Fruit fly (Drosophila melanogaster): Measurements from ENCODE around the gene CG11889.

Gene CG11889

DNA sequence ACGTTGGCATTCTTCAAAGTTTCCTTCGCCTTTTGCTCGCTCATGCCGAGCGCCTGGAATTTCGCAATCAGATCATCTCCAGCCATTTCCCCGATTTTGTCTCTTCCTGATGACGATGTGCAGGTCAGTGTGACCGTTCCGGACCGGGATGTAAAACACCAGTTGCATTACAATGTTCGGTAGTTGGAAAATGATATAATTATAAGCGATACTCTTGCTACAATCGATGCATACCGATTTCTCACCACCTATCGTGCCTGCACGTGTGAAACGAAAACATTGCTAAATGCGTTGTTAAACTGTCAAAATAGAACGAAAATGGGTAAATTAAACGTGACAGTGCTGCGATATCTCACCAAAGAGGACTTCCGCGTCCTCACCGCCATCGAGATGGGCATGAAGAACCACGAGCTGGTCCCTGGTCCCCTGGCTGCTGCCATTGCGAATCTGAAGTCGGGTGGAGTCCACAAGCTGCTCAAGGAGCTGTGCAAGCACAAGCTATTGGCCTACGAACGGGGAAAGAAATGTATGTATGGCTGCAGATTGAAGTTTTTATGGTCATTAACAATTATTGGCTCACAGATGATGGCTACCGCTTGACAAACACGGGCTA, 4.3 kb upstream of the CG11889 start, which contains the start of the genes GlnRS and RIOK2 (continued):
- TF ChIP-seq bbx (GFP tag; IDR thresholded peaks at IDR 0.05; ENCODE audit: partially characterized antibody) (peak; percentile 96), Xbp1 (GFP tag; optimal IDR thresholded peaks at IDR 0.05) (peak; percentile 20), CG6791 (GFP tag; IDR thresholded peaks at IDR 0.05; ENCODE audit: partially characterized antibody) (peak; percentile 97), Atf-2 (GFP tag; optimal IDR thresholded peaks at IDR 0.05) (no peak)

DNA sequence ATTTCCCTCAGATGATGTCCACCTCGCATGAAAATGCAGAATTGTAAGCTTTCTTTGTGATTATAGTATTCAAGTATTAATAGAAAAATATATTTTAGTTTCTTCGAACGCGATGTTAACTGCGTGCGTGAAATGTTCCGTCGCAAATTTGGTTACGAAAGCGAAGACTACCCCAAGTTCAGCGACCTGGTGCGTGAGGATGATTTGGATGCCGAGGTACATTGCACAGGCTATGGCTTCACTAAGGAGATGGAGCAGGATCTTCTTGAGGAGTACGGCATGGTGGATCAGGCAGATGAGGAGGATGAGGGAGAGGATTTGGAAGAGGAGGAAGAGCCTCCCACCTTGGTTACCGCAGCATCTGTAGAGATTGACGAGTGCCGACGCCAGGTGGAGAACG, 3.3 kb upstream of the CG11889 start:
- TF ChIP-seq inv (GFP tag; IDR thresholded peaks at IDR 0.05; ENCODE audit: partially characterized antibody) (no peak), CG17612 (GFP tag; IDR thresholded peaks at IDR 0.05) (no peak), Ets65A (GFP tag) (peak; percentile 92), Dp (GFP tag; optimal IDR thresholded peaks at IDR 0.05) (no peak), CG4730 (GFP tag; IDR thresholded peaks at IDR 0.05) (no peak), CG6175 (GFP tag; IDR thresholded peaks at IDR 0.05) (no peak), jumu (GFP tag; optimal IDR thresholded peaks at IDR 0.05) (no peak), CrebB (tag; optimal IDR thresholded peaks at IDR 0.05) (no peak)

DNA sequence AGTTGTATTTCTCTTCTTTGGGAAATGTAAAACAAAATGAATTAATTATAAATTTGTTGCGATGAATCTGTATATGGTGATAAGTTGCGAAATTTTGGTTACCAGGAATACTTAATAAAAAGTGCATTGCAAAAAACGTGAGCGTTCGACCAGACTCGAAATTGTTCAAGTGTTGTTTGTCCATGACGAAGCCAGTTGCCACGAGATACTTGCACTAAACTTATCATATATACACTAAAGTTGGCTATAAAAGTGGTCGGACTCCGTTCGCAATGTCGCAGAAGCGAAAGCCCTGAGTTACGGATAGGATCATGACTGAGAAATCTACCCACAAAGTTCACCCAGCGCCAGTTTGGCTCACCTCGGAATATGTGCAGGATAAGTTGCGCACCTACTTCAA, 3.5 kb downstream of the CG11889 start, which contains the start of gene CG11878:
Gene CG11878 (plus strand): TSS at position 301 of the 400 bp plus-strand sequence.
- TF ChIP-seq Fer3 (tag; optimal IDR thresholded peaks at IDR 0.05) (no peak), Doc2 (GFP tag; IDR thresholded peaks at IDR 0.05) (no peak), CG18262 (tag; optimal IDR thresholded peaks at IDR 0.05) (no peak), Bdp1 (GFP tag; optimal IDR thresholded peaks at IDR 0.05) (no peak), CG10147 (GFP tag; optimal IDR thresholded peaks at IDR 0.05) (no peak), ewg (GFP tag; optimal IDR thresholded peaks at IDR 0.05) (no peak), B-H1 (GFP tag; IDR thresholded peaks at IDR 0.05) (no peak), salm (tag; optimal IDR thresholded peaks at IDR 0.05) (no peak), CG18764 (GFP tag; optimal IDR thresholded peaks at IDR 0.05) (no peak), CG6854 (GFP tag; optimal IDR thresholded peaks at IDR 0.05) (no peak), slbo (GFP tag; IDR thresholded peaks at IDR 0.05) (no peak), CG7556 (GFP tag; optimal IDR thresholded peaks at IDR 0.05) (no peak), Dek (tag; optimal IDR thresholded peaks at IDR 0.05) (no peak)

DNA sequence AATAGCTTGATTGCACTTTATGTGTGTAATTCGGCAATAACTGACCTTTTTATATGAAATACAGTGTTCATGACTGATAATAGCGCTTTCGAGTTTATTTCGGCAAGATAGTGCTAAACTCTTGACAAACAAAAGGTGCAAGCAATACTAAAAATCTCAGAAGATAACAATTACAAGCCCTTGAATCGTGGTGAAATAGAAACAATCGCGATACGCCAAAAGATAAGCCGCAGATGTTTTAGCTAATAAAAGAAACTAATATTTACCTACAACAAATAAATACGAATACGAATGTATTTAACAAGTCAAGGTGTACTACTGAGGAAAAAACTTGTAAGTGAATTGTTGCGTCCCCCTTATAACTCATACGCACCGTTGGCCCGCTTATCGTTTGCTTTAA, 5.3 kb downstream of the CG11889 start:
- TF ChIP-seq CG10543 (GFP tag; optimal IDR thresholded peaks at IDR 0.05) (peak; percentile 48), CG10959 (GFP tag; IDR thresholded peaks at IDR 0.05) (no peak), CG11247 (GFP tag; IDR thresholded peaks at IDR 0.05) (no peak), grn (GFP tag; optimal IDR thresholded peaks at IDR 0.05) (peak; percentile 19), CG10147 (GFP tag; optimal IDR thresholded peaks at IDR 0.05) (peak; percentile 59), CG17568 (GFP tag; optimal IDR thresholded peaks at IDR 0.05) (peak; percentile 58), CG18599 (GFP tag; optimal IDR thresholded peaks at IDR 0.05) (peak; percentile 68), CG9817 (tag; optimal IDR thresholded peaks at IDR 0.05) (peak; percentile 26), Med (GFP tag) (peak; percentile 67), Fer3 (tag; optimal IDR thresholded peaks at IDR 0.05) (peak; percentile 54), Ets65A (GFP tag) (peak; percentile 29), CG7372 (GFP tag; IDR thresholded peaks at IDR 0.05) (peak; percentile 59), CG14014 (GFP tag; IDR thresholded peaks at IDR 0.05) (peak; percentile 37; the same call in 1 of the 2 replicates), exex (tag; optimal IDR thresholded peaks at IDR 0.05) (peak; percentile 78), so (GFP tag; IDR thresholded peaks at IDR 0.05) (no peak), CG2678 (tag; optimal IDR thresholded peaks at IDR 0.05) (peak; percentile 65), CG34376 (GFP tag; optimal IDR thresholded peaks at IDR 0.05) (peak; percentile 47), knrl (GFP tag; IDR thresholded peaks at IDR 0.05; ENCODE audit: partially characterized antibody) (no peak), CG6791 (GFP tag; IDR thresholded peaks at IDR 0.05; ENCODE audit: partially characterized antibody) (no peak), CG12769 (tag; optimal IDR thresholded peaks at IDR 0.05) (peak; percentile 42), CG8924 (tag; optimal IDR thresholded peaks at IDR 0.05) (peak; percentile 27), CG17385 (GFP tag; optimal IDR thresholded peaks at IDR 0.05) (peak; percentile 22), CG34422 (GFP tag; IDR thresholded peaks at IDR 0.05) (no peak), Fer2 (tag; optimal IDR thresholded peaks at IDR 0.05) (no peak)
